Fruit fly (Drosophila melanogaster) whole organism, embryonic: ENCODE results near the gene Gen.
A peak's percentile ranks its signal among the peaks of the same experiment; 100 is the strongest.

ENCODE experiments used
- CG10147 ChIP-seq: fragments of 200-800 bp; sonication (Bioruptor generic); optimal IDR thresholded peaks from 2 replicates; lab custom pipeline; 2019; ENCODE audit warnings: missing biosample characterization, mild to moderate bottlenecking, missing genetic modification characterization, moderate library complexity
- CG1832 ChIP-seq: fragments of 200-800 bp; sonication (Bioruptor generic); optimal IDR thresholded peaks from 2 replicates; lab custom pipeline; 2017; ENCODE audit warnings: missing biosample characterization, mild to moderate bottlenecking, missing genetic modification characterization, inconsistent platforms
- CG2678 ChIP-seq: fragments of 200-800 bp; sonication (Bioruptor generic); optimal IDR thresholded peaks from 3 replicates; lab custom pipeline; 2019; ENCODE audit warnings: missing biosample characterization, mild to moderate bottlenecking, missing genetic modification characterization, moderate library complexity
- Max ChIP-seq: fragments of 200-800 bp; sonication (Bioruptor generic); optimal IDR thresholded peaks from 2 replicates; lab custom pipeline; 2016; ENCODE audit warnings: missing biosample characterization, mild to moderate bottlenecking, missing genetic modification characterization
- Med ChIP-seq: fragments of 200-800 bp; sonication (Bioruptor generic); peaks from one replicate; lab custom pipeline; 2016; ENCODE audit warnings: missing biosample characterization, missing genetic modification characterization, mild to moderate bottlenecking, inconsistent platforms, moderate library complexity
- Pdp1 ChIP-seq, 2 experiments: fragments of 200-800 bp; sonication (Bioruptor generic); optimal IDR thresholded peaks; 3 replicates each; lab custom pipeline; 2016; ENCODE audit warnings: missing biosample characterization in 2 of 2, missing genetic modification characterization in 2 of 2, mild to moderate bottlenecking in 1 of 2, moderate library complexity in 1 of 2
- ab ChIP-seq: fragments of 200-800 bp; sonication (Bioruptor generic); optimal IDR thresholded peaks from 2 replicates; lab custom pipeline; 2016; ENCODE audit warnings: missing biosample characterization, missing genetic modification characterization
- kay ChIP-seq: fragments of 200-800 bp; sonication (Bioruptor generic); optimal IDR thresholded peaks from 2 replicates; lab custom pipeline; 2016; ENCODE audit warnings: missing biosample characterization, missing genetic modification characterization
- slou ChIP-seq: fragments of 200-800 bp; sonication (Bioruptor generic); optimal IDR thresholded peaks from 3 replicates; lab custom pipeline; 2016; ENCODE audit warnings: missing biosample characterization, missing genetic modification characterization

dm6 chr3L:5136123-5136522 lies 16.1 kb downstream of the Gen start, which contains the start of the genes CG10674 and CG4611:
- no peak for TF ChIP-seq ab (GFP tag; lab: Kevin White, UChicago)
- no peak for TF ChIP-seq slou
- TF ChIP-seq Max = no peak
- TF ChIP-seq kay (GFP tag; lab: Kevin White, UChicago) = no peak
- no peak for TF ChIP-seq CG1832
- TF ChIP-seq CG2678 (tag; lab: Kevin White, UChicago) = no peak
- TF ChIP-seq Med (GFP tag; lab: Kevin White, UChicago) = peak; percentile 70
- TF ChIP-seq Pdp1 (GFP tag; optimal IDR thresholded peaks at IDR 0.05; lab: Kevin White, UChicago) = peak in 1 of 2 experiments; percentile 56
- no peak for TF ChIP-seq CG10147 (GFP tag; lab: Kevin White, UChicago)
